Fruit fly (Drosophila melanogaster): ENCODE results near the gene Ubr3.

Gene Ubr3

dm6 chrX:7935798-7936572 lies at the start of gene Ubr3:
Gene Ubr3 (plus strand): TSS chrX:7935896.
- TF ChIP-seq noc (tag; optimal IDR thresholded peaks at IDR 0.05), result peak; percentile 54

dm6 chrX:7888386-7889024 lies 47.2 kb upstream of the Ubr3 start, which contains the start of gene Acat1:
Gene Acat1 (minus strand): TSS chrX:7888785.
- TF ChIP-seq noc (tag; optimal IDR thresholded peaks at IDR 0.05), result peak; percentile 71

- TF ChIP-seq noc (tag; optimal IDR thresholded peaks at IDR 0.05), result no peak
These were observed 43.8 kb upstream of the Ubr3 start, which contains the start of gene Nek2 for dm6 chrX:7891596-7892538. Gene Nek2 (minus strand): TSS chrX:7891646.

- TF ChIP-seq noc (tag; optimal IDR thresholded peaks at IDR 0.05), result peak; percentile 3
These were observed 43.2 kb upstream of the Ubr3 start for dm6 chrX:7892539-7892899.

dm6 chrX:7893411-7894122 lies 42.1 kb upstream of the Ubr3 start, which contains the start of the genes CG45089, ND-MNLL and p115:
Gene CG45089 (minus strand): TSS chrX:7893798.
Gene ND-MNLL (minus strand): TSS chrX:7893798.
Gene p115 (plus strand): TSS chrX:7894031.
- TF ChIP-seq noc (tag; optimal IDR thresholded peaks at IDR 0.05), result peak; percentile 55

dm6 chrX:7900659-7901058 lies 35.0 kb upstream of the Ubr3 start:
- TF ChIP-seq noc (tag; optimal IDR thresholded peaks at IDR 0.05), result no peak

- peak; percentile 17 for TF ChIP-seq noc (tag; optimal IDR thresholded peaks at IDR 0.05)
These were observed 34.3 kb upstream of the Ubr3 start, which contains the start of the genes RpS6 and bys for dm6 chrX:7901153-7902038. Gene RpS6 (minus strand): TSS chrX:7901331. Gene bys (plus strand): TSS chrX:7901880.

- TF ChIP-seq noc (tag; optimal IDR thresholded peaks at IDR 0.05), result peak; percentile 95
These were observed 27.2 kb upstream of the Ubr3 start, which contains the start of the genes dpr14 and spidey for dm6 chrX:7908239-7909068. Gene dpr14 (minus strand): TSS chrX:7908286. Gene spidey (plus strand): TSS chrX:7908931.

dm6 chrX:7909069-7909389 lies 26.7 kb upstream of the Ubr3 start:
- TF ChIP-seq noc (tag; optimal IDR thresholded peaks at IDR 0.05), result no peak

dm6 chrX:7909482-7909881 lies 26.2 kb upstream of the Ubr3 start:
- TF ChIP-seq noc (tag; optimal IDR thresholded peaks at IDR 0.05), result no peak

dm6 chrX:7911983-7912630 lies 23.6 kb upstream of the Ubr3 start, which contains the start of gene snz:
Gene snz (plus strand): TSS chrX:7912089.
- no peak for TF ChIP-seq noc (tag; optimal IDR thresholded peaks at IDR 0.05)

- no peak for TF ChIP-seq noc (tag; optimal IDR thresholded peaks at IDR 0.05)
These were observed 15.5 kb upstream of the Ubr3 start, which contains the start of the genes hdm and Ykt6 for dm6 chrX:7920081-7920688. Gene hdm (minus strand): TSS chrX:7920131. Gene Ykt6 (plus strand): TSS chrX:7920409.
